Fruit fly (Drosophila melanogaster): Measurements from ENCODE around the gene neur.

Gene neur

dm6 chr3R:9053850-9054441 lies 14.7 kb upstream of the neur start:
- no peak for TF ChIP-seq CG17801 (GFP tag; optimal IDR thresholded peaks at IDR 0.05; ENCODE audit: partially characterized antibody)

DNA sequence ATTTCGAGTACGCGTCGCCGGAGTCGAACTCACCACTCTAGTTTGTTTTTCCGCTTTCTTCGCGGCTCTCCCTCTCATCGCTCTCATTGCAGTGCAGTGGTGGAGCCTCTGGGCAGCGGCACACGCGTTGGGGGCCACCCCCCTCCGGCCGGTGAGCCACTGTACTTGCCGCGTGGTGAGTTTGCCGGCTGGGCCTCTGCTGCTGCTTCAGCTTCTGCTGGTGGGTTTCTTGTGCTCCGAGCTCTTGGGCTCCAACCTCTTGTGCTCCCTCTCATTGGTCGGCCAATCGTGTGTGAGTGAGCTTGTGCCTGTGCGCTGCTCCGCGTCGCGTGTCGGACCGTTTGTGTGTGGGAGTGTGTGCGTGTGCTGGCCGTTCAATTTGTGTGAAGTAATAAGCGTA lies 13.8 kb upstream of the neur start:
- TF ChIP-seq CG17801 (GFP tag; optimal IDR thresholded peaks at IDR 0.05; ENCODE audit: partially characterized antibody), result peak; percentile 42

- TF ChIP-seq CG17801 (GFP tag; optimal IDR thresholded peaks at IDR 0.05; ENCODE audit: partially characterized antibody), result peak; percentile 51
These were observed 12.8 kb upstream of the neur start, which contains the start of gene Kdm2 for dm6 chr3R:9051937-9052680. Gene Kdm2 (plus strand): TSS chr3R:9052495.

- no peak for TF ChIP-seq CG17801 (GFP tag; optimal IDR thresholded peaks at IDR 0.05; ENCODE audit: partially characterized antibody)
These were observed 11.3 kb upstream of the neur start, which contains the start of gene Nmdmc for dm6 chr3R:9050519-9051119. Gene Nmdmc (minus strand): TSS chr3R:9050555.

DNA sequence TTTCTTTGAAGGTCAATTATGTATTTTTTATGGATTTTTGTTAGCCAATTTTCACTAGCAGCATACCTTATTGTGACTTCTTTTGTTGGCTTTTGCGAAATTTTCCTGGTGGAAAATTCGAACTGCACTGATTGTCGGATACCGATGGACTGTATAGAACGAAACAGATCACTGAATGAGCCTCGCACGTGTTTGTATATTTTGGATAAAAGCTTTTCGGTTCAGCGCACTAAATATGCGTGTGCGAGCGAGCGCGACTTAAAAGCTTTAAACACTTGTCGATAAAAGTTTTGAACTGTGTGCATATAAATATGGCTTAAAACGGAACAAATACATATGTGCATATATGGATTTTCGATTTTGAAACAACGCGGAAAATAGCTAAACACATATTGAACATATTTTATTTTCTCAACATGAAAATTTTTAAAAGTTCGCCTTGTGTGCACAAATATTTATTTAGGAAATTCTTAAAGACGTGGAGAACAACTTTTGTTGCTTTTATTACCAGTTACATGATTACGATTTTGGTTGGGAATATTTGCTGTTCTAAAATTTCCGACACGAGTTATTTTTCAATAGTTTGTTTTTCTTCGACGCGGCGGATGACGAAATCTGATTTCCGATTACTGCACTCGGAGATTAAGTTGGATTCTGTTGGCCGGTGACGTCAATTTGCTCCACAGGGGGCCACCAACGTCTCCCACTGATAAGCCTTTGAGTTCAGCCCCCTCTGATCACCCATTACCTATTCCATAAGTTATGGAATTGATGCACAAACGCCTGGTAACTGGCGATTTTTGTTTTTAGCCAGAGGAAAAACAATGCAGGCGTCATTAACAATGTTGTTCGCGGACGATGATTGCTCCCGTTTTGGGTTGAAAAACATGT lies 10.1 kb upstream of the neur start:
- TF ChIP-seq CG17801 (GFP tag; optimal IDR thresholded peaks at IDR 0.05; ENCODE audit: partially characterized antibody), result no peak

DNA sequence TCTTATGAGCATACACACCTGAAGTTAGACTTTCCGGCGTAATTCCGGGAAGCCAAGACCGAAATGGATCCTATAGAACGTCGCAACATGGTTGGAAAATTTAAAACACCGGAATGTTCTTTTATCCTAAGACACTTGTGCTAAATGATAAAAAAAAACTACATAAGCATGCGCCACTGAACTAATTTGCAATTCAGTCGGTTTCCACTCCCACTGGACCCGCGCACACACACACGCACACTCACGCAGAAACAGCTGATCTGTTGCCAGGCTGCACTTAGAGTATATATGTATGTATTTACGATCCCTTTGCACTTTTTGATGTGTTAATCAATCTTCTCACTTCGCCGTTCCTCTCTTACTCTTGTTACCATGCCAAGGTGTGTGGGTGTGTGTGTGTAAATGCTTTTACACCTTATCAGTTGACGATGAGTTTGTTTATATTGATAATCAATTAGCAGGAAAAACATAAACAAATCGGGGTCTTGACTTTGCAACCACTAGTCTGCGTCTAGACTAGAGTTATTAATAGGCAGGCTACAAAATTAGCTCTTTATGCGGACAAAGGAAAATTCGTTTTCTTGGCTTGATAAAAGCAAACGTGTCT lies 9.3 kb upstream of the neur start, which contains the start of gene Mst85C:
Gene Mst85C, plus strand, starts transcription at position 180 of the 607 bp plus-strand sequence.
- TF ChIP-seq CG17801 (GFP tag; optimal IDR thresholded peaks at IDR 0.05; ENCODE audit: partially characterized antibody), result no peak

DNA sequence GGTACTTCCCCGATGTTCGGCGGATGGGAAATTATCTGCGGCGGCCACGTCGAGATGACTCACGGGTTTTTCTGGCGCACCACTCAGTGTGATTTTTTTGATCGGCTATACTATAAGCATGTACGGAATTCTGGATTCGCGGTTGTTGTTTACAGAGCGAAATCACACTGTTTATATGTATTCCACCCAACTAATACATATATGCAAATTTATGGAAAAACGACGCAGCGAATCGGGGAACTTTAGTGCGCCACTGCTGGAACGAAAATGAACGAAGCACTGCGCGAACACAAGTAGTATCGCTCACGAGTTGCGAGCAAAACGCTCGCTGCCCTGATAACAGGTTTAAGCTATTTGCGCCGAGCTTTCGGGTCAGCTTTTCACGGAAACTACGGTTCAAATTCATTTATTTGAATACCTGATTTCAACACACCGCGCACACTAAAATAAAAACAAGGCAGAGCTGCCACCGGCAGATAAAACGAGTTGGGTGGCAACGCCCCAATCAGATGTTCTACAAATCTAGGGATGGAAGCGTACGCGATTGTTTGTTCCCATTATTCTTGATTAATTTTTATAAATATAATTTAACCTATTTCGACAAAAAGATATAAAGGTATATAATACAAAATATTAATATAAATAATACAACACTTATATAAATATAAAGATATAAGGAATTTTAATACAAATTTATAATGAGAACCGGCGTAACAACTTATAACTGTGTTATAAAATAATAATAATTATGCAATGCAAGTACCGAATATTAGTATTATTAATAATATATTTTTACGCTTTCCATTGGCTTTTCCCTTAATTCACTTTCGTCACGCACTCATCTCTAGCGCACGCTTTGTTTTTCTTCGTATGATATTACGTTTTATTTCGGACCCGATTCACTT lies 8.5 kb upstream of the neur start, which contains the start of gene Rel:
Gene Rel, minus strand, starts transcription at position 417 of the 905 bp plus-strand sequence.
- peak; percentile 77 for TF ChIP-seq CG17801 (GFP tag; optimal IDR thresholded peaks at IDR 0.05; ENCODE audit: partially characterized antibody)

- no peak for TF ChIP-seq CG17801 (GFP tag; optimal IDR thresholded peaks at IDR 0.05; ENCODE audit: partially characterized antibody)
These were observed 7.7 kb upstream of the neur start for dm6 chr3R:9046954-9047353.

- TF ChIP-seq CG17801 (GFP tag; optimal IDR thresholded peaks at IDR 0.05; ENCODE audit: partially characterized antibody), result no peak
These were observed 6.5 kb upstream of the neur start for dm6 chr3R:9045733-9046132.

DNA sequence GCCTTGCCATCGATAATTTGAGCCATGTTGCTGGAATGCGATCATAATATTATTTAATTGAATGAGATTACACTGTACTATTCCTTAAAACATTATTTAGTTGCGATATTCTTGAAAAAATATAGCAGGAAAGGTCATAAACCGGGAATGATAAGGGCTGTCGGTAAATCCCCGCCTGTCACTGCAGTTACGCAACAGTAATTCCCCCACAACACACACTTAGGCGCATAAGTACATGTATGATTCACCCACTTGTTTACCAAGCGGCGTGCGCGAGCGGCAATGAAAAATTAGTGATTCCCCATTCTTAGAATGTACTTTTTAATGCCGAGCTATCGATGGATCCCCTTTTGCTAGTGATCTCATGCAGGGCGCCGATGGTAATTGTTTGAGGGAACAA lies 4.3 kb upstream of the neur start:
- TF ChIP-seq CG17801 (GFP tag; optimal IDR thresholded peaks at IDR 0.05; ENCODE audit: partially characterized antibody), result no peak

DNA sequence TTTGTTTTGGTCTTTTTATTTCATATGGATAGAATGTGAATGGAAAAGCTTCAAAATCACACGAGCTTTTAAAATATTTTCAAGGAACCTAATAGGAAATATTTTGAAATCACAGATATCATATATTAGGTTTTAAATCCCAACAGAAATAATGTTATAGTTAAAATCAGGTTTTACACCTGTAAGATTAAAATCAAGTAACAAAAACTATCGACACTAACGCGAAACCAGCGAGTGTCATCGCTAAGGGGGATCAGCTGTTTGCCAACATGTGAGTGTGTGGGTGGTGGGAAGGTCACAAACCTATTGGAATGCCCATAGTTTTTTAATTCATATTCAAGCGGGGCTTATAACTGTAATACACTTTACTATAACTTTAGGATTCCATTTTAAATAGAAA lies 619 bp downstream of the neur start, which contains the start of gene hyx:
Gene hyx, plus strand, starts transcription at position 109 of the 400 bp plus-strand sequence.
- peak; percentile 30 for TF ChIP-seq CG17801 (GFP tag; optimal IDR thresholded peaks at IDR 0.05; ENCODE audit: partially characterized antibody)

- TF ChIP-seq CG17801 (GFP tag; optimal IDR thresholded peaks at IDR 0.05; ENCODE audit: partially characterized antibody), result no peak
These were observed 1.3 kb downstream of the neur start for dm6 chr3R:9037946-9038345.

- no peak for TF ChIP-seq CG17801 (GFP tag; optimal IDR thresholded peaks at IDR 0.05; ENCODE audit: partially characterized antibody)
These were observed 4.0 kb downstream of the neur start for dm6 chr3R:9035252-9035651.
